Fruit fly (Drosophila melanogaster): Measurements from ENCODE around the gene PolZ2.

dm6 chr3R:5562956-5563355, 25.7 kb upstream of the PolZ2 start:
- TF ChIP-seq Dll (optimal IDR thresholded peaks at IDR 0.05) = no peak
- no peak for TF ChIP-seq usp (GFP tag; optimal IDR thresholded peaks at IDR 0.05)
- TF ChIP-seq psq (optimal IDR thresholded peaks at IDR 0.05) = no peak

Data from whole organism.